Worm (Caenorhabditis elegans): ENCODE measurements around the gene ceh-31.

The ceh-31 gene

DNA sequence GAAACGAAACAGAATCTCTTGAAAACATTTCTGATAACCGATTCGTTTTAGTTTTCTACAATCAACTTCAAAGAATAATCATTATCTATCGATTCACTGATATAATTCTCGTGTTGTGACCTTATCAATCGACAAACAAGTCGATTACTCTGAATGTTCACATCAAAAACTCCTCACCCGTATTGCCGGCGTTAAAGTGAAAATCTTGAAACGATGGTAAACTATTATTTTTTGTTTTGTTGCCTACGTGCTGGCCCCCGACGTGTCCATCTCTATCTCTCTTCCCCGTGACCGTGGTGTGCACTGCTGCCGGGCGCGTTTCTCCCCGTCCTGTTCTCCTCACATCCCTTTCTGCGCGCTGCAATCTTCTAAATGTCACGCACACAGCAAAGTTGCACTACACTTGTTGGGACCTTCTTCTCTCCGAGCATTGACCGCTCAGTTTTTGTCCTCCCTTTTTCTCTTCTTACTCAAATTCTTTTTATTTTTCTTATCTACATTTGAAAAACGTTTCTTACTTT lies 19.7 kb upstream of the ceh-31 start (continued):
- no peak for TF ChIP-seq unc-130 (GFP tag; optimal IDR thresholded peaks at IDR 0.05)

DNA sequence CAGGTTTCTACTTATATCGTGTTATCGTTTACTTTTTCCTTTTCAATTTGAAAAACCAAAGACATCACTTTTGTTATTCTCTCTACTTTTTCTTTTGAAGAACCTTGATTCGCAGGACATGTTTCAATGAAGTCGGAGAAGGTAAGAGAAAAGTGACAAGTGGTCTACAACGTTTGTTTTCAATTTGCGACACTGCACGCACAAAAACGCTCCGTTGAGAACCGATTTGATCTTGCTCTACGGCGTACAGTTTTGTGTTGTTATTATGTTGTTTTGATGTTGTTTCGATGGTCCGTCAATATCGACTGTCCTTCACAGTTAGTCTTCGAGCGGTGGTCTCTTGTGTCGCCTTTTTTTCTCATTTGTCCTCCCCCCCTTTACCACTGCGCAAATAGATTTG lies 19.2 kb upstream of the ceh-31 start, which contains the start of gene pccb-1:
Gene pccb-1, plus strand, starts transcription at position 127 of the 400 bp plus-strand sequence.
- TF ChIP-seq nhr-111 (GFP tag; optimal IDR thresholded peaks at IDR 0.05) (no peak), fos-1 (tag; optimal IDR thresholded peaks at IDR 0.05) (no peak), daf-12 (tag; optimal IDR thresholded peaks at IDR 0.05) (no peak), sdz-12 (GFP tag; optimal IDR thresholded peaks at IDR 0.05) (no peak), daf-19 (GFP tag; conservative IDR thresholded peaks at IDR 0.05) (no peak), nhr-76 (tag; optimal IDR thresholded peaks at IDR 0.05) (no peak), hmg-1.1 (GFP tag; IDR thresholded peaks at IDR 0.05) (no peak), ctbp-1 (GFP tag; IDR thresholded peaks at IDR 0.05) (no peak), aly-2 (tag; optimal IDR thresholded peaks at IDR 0.05) (no peak), zfp-2 (tag; optimal IDR thresholded peaks at IDR 0.05) (no peak), dve-1 (tag; optimal IDR thresholded peaks at IDR 0.05; ENCODE audit: insufficient read depth) (no peak), ceh-44 (GFP tag; IDR thresholded peaks at IDR 0.05) (no peak), ceh-82 (tag; optimal IDR thresholded peaks at IDR 0.05) (no peak), gei-8 (GFP tag; optimal IDR thresholded peaks at IDR 0.05) (no peak), egl-27 (tag; optimal IDR thresholded peaks at IDR 0.05) (no peak), nhr-25 (tag; optimal IDR thresholded peaks at IDR 0.05; ENCODE audit: borderline replicate concordance, insufficient read depth) (no peak), ceh-28 (tag; optimal IDR thresholded peaks at IDR 0.05) (no peak), mdl-1 (tag; optimal IDR thresholded peaks at IDR 0.05) (no peak), dmd-6 (GFP tag; IDR thresholded peaks at IDR 0.05) (no peak)

DNA sequence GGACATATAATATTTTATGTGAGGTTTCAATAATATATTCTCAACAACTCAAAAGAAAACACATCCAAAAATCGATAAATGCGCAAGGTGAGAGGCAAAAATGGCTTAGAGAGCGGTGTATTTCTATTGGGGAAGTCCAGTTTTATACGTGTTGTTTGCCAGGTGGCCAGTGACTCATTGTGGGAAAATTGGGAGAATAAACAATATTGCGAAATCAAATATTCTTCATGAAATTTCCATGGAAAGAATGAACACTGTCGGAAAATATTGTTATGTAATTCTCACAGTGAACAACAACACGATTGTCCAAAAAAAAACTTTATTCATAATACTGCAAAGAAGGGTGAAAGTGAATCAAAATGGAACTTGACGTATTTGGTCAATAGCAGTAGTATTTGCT lies 17.4 kb upstream of the ceh-31 start:
- no peak for TF ChIP-seq tag-97 (GFP tag; IDR thresholded peaks at IDR 0.05)
- TF ChIP-seq dpl-1 (GFP tag; optimal IDR thresholded peaks at IDR 0.05) = no peak
- TF ChIP-seq snpc-4 (tag; optimal IDR thresholded peaks at IDR 0.05) = no peak
- TF ChIP-seq attf-4 (tag; optimal IDR thresholded peaks at IDR 0.05) = no peak
- TF ChIP-seq ama-1 (optimal IDR thresholded peaks at IDR 0.05) = no peak
- no peak for TF ChIP-seq unc-62 (GFP tag; optimal IDR thresholded peaks at IDR 0.05 in 1 of 2)
- no peak for TF ChIP-seq unc-62 (tag; optimal IDR thresholded peaks at IDR 0.05)

DNA sequence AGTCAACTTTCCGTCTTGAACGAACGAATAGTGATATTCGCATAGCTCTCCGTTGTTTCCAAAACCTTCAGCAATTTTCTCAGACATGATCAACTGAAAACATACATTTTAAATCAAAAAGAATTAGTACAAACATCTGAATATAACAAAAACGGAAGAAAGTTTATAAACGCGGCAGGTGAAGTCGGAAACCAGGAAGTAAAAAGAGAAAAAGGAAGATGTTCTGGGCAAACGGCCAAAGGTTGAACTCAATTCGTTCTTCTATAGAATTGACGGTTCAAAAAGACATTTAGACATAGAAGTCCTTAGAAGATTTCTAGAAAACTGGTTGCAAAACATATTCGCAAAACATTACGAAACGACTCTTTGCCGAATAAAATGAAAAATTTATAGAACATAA lies 17.0 kb upstream of the ceh-31 start, which contains the start of gene F52E4.5:
Gene F52E4.5, minus strand, starts transcription at position 101 of the 400 bp plus-strand sequence.
- TF ChIP-seq hif-1 (tag; optimal IDR thresholded peaks at IDR 0.05) (no peak), hmg-1.1 (GFP tag; IDR thresholded peaks at IDR 0.05) (no peak), dpl-1 (GFP tag; optimal IDR thresholded peaks at IDR 0.05) (no peak), lin-13 (GFP tag; optimal IDR thresholded peaks at IDR 0.05) (no peak), fos-1 (tag; optimal IDR thresholded peaks at IDR 0.05) (no peak), T20F7.1 (GFP tag; optimal IDR thresholded peaks at IDR 0.05) (no peak), zfp-3 (GFP tag; conservative IDR thresholded peaks at IDR 0.05) (no peak), Y48G9A.11 (GFP tag; IDR thresholded peaks at IDR 0.05) (no peak), spr-3 (GFP tag; optimal IDR thresholded peaks at IDR 0.05) (no peak), dmd-9 (GFP tag; IDR thresholded peaks at IDR 0.05) (no peak), F49E8.2 (tag; optimal IDR thresholded peaks at IDR 0.05; ENCODE audit: borderline replicate concordance) (no peak), Y5F2A.4 (GFP tag; optimal IDR thresholded peaks at IDR 0.05) (no peak), mep-1 (tag; optimal IDR thresholded peaks at IDR 0.05) (no peak), mdt-29 (GFP tag; IDR thresholded peaks at IDR 0.05) (no peak), nhr-111 (GFP tag; optimal IDR thresholded peaks at IDR 0.05) (no peak), Y75B8A.6 (GFP tag; IDR thresholded peaks at IDR 0.05) (no peak), skn-1 (tag; optimal IDR thresholded peaks at IDR 0.05) (no peak), nhr-102 (tag; optimal IDR thresholded peaks at IDR 0.05) (no peak), snpc-1.2 (GFP tag; IDR thresholded peaks at IDR 0.05) (no peak), tra-1 (GFP tag; IDR thresholded peaks at IDR 0.05) (no peak)
